Fruit fly (Drosophila melanogaster): Measurements from ENCODE around the gene CG1677.

Gene CG1677

dm6 chrX:7301351-7302328, 104.0 kb downstream of the CG1677 start (continued):
- TF ChIP-seq CG7839 (tag; optimal IDR thresholded peaks at IDR 0.05) (peak; percentile 66), Oli (tag; optimal IDR thresholded peaks at IDR 0.05) (peak; percentile 78), CG32772 (GFP tag; IDR thresholded peaks at IDR 0.05) (peak; percentile 39; the same call in 1 of the 2 replicates), Hr39 (optimal IDR thresholded peaks at IDR 0.05) (no peak), CG15479 (GFP tag; optimal IDR thresholded peaks at IDR 0.05) (no peak), CG15696 (tag; optimal IDR thresholded peaks at IDR 0.05) (peak; percentile 41), Poxn (GFP tag; IDR thresholded peaks at IDR 0.05) (no peak), Hmr (GFP tag; optimal IDR thresholded peaks at IDR 0.05) (peak; percentile 33), CG12391 (tag; optimal IDR thresholded peaks at IDR 0.05) (peak; percentile 67), CG10147 (GFP tag; optimal IDR thresholded peaks at IDR 0.05) (peak; percentile 6), gce (GFP tag; IDR thresholded peaks at IDR 0.05) (peak; percentile 67; the same call in 1 of the 3 replicates), scrt (GFP tag; optimal IDR thresholded peaks at IDR 0.05) (peak; percentile 1), hbn (GFP tag; IDR thresholded peaks at IDR 0.05; ENCODE audit: partially characterized antibody) (no peak), yki (optimal IDR thresholded peaks at IDR 0.05) (no peak), zfh2 (GFP tag; optimal IDR thresholded peaks at IDR 0.05) (no peak), CG33557 (GFP tag; optimal IDR thresholded peaks at IDR 0.05) (peak; percentile 68), klu (GFP tag; IDR thresholded peaks at IDR 0.05) (no peak), CG4730 (GFP tag; IDR thresholded peaks at IDR 0.05) (peak; percentile 35; the same call in 1 of the 2 replicates), NC2β (GFP tag; optimal IDR thresholded peaks at IDR 0.05) (peak; percentile 2), az2 (GFP tag; optimal IDR thresholded peaks at IDR 0.05) (peak; percentile 63), wdn (GFP tag; IDR thresholded peaks at IDR 0.05) (0 out of 2 replicates have a peak, but pooled peaks have one; percentile 13), CoRest (tag; optimal IDR thresholded peaks at IDR 0.05) (peak; percentile 82), HLH54F (GFP tag; optimal IDR thresholded peaks at IDR 0.05) (peak; percentile 8), CG11247 (GFP tag; IDR thresholded peaks at IDR 0.05) (peak; percentile 39; the same call in 1 of the 2 replicates), CG11398 (GFP tag; optimal IDR thresholded peaks at IDR 0.05) (peak; percentile 5), Sry-β (GFP tag; optimal IDR thresholded peaks at IDR 0.05) (no peak), row (GFP tag; IDR thresholded peaks at IDR 0.05) (peak; percentile 58), sens (GFP tag) (peak; percentile 95), wor (GFP tag; IDR thresholded peaks at IDR 0.05) (no peak), btn (GFP tag; optimal IDR thresholded peaks at IDR 0.05) (peak; percentile 40), CG15601 (tag; optimal IDR thresholded peaks at IDR 0.05) (peak; percentile 57), sob (GFP tag; IDR thresholded peaks at IDR 0.05) (peak; percentile 29; the same call in 1 of the 2 replicates), Scr (GFP tag; IDR thresholded peaks at IDR 0.05; ENCODE audit: partially characterized antibody) (no peak), CG17829 (tag; optimal IDR thresholded peaks at IDR 0.05) (peak; percentile 43), pum (GFP tag; optimal IDR thresholded peaks at IDR 0.05) (peak; percentile 3), jing (GFP tag; optimal IDR thresholded peaks at IDR 0.05) (peak; percentile 43), slp2 (GFP tag; optimal IDR thresholded peaks at IDR 0.05) (peak; percentile 47), hth (optimal IDR thresholded peaks at IDR 0.05) (no peak), eyg (GFP tag; optimal IDR thresholded peaks at IDR 0.05) (no peak), Hsf (GFP tag; optimal IDR thresholded peaks at IDR 0.05) (peak; percentile 60), CG33213 (GFP tag; optimal IDR thresholded peaks at IDR 0.05) (no peak), grau (tag; optimal IDR thresholded peaks at IDR 0.05) (peak; percentile 62), BtbVII (GFP tag; optimal IDR thresholded peaks at IDR 0.05) (peak; percentile 52), CG17359 (tag; optimal IDR thresholded peaks at IDR 0.05) (peak; percentile 48), CG8924 (tag; optimal IDR thresholded peaks at IDR 0.05) (peak; percentile 69), fd3F (GFP tag; optimal IDR thresholded peaks at IDR 0.05) (peak; percentile 4), Sox102F (GFP tag; optimal IDR thresholded peaks at IDR 0.05) (peak; percentile 52), stc (GFP tag; IDR thresholded peaks at IDR 0.05) (peak; percentile 35; the same call in 1 of the 2 replicates), Sox100B (GFP tag; optimal IDR thresholded peaks at IDR 0.05) (peak; percentile 91)

Data from whole organism, embryonic.